Fruit fly (Drosophila melanogaster) whole organism, embryonic: Measurements from ENCODE around the gene CG1309.

ENCODE experiments used
- CG11398 ChIP-seq: fragments of 200-800 bp; sonication (Bioruptor generic); optimal IDR thresholded peaks from 2 replicates; lab custom pipeline; 2016; ENCODE audit warnings: missing biosample characterization, missing genetic modification characterization
- CG14667 ChIP-seq: fragments of 200-800 bp; sonication (Bioruptor generic); IDR thresholded peaks from 2 replicates; pipeline ENCODE4 v1.3.6; 2022; ENCODE audit warnings: missing biosample characterization, missing genetic modification characterization
- CG17385 ChIP-seq: fragments of 200-800 bp; sonication (Bioruptor generic); optimal IDR thresholded peaks from 3 replicates; lab custom pipeline; 2018; ENCODE audit warnings: missing biosample characterization, mild to moderate bottlenecking, missing genetic modification characterization
- CG30403 ChIP-seq: fragments of 200-800 bp; sonication (Bioruptor generic); optimal IDR thresholded peaks from 3 replicates; lab custom pipeline; 2016; ENCODE audit warnings: missing biosample characterization, missing genetic modification characterization
- CG9817 ChIP-seq: fragments of 200-800 bp; sonication (Bioruptor generic); optimal IDR thresholded peaks from 2 replicates; lab custom pipeline; 2018; ENCODE audit warnings: missing biosample characterization, mild to moderate bottlenecking, missing genetic modification characterization, moderate library complexity
- ERR ChIP-seq: fragments of 200-800 bp; sonication (Bioruptor generic); optimal IDR thresholded peaks from 2 replicates; lab custom pipeline; 2016; ENCODE audit warnings: missing biosample characterization, missing genetic modification characterization
- Oaz ChIP-seq: fragments of 200-800 bp; sonication (Bioruptor generic); IDR thresholded peaks from 2 replicates; pipeline ENCODE4 v1.3.6; 2022; ENCODE audit warnings: missing biosample characterization, missing genetic modification characterization
- br ChIP-seq: fragments of >200 bp; optimal IDR thresholded peaks from 2 replicates; lab custom pipeline; 2017
- hkb ChIP-seq, 2 experiments: fragments of 200-800 bp in 1 of 2; fragments of >200 bp in 1 of 2; sonication (Bioruptor generic) in 1 of 2; IDR thresholded peaks in 1 of 2; optimal IDR thresholded peaks in 1 of 2; 2 replicates each; pipeline versions ENCODE4 v1.3.6 to Lab custom; 2017 to 2022; ENCODE audit warnings: missing biosample characterization in 1 of 2, missing genetic modification characterization in 1 of 2
- luna ChIP-seq: fragments of 200-800 bp; sonication (Bioruptor generic); optimal IDR thresholded peaks from 2 replicates; lab custom pipeline; 2016; ENCODE audit warnings: missing biosample characterization, missing genetic modification characterization
- wdn ChIP-seq: fragments of 200-800 bp; sonication (Bioruptor generic); IDR thresholded peaks from 2 replicates; pipeline ENCODE4 v1.3.6; 2022; ENCODE audit warnings: missing biosample characterization, missing genetic modification characterization

DNA sequence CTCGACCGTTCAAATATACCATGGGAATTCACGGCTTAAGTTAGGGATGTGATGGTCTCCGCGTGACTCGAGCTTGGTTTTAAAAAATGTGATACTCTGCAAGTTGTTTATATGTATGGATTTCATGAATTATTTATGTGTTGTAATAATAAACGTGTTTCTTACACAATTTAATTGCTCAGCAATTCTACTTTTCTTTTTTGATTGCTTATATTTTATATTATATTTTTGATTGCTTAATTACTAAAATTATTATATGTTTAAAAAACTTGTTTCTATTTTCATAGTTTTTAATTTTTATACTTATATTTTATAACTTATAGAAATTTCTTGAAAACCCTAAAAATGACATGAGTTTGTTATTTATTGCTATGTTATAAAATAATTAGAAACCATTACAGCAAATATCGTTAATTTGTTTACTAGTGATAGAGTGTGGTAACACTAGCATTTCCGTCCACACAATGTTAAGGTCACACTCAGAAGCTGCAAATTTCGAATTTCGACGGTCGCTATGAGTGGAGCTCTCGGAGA lies 4.9 kb upstream of the CG1309 start, which contains the start of the genes ago and CG1265:
- TF ChIP-seq CG9817 (tag; lab: Kevin White, UChicago) (peak; percentile 61), CG30403 (GFP tag; lab: Kevin White, UChicago) (peak; percentile 64), CG17385 (peak; percentile 35), CG14667 (peak; percentile 46; the same call in 1 of the 2 replicates), luna (GFP tag; lab: Kevin White, UChicago) (no peak), Oaz (GFP tag; lab: Robert Waterston, UW) (0 out of 2 replicates have a peak, but pooled peaks have one; percentile 11), wdn (GFP tag; lab: Robert Waterston, UW) (no peak), ERR (GFP tag; lab: Kevin White, UChicago) (no peak), hkb (optimal IDR thresholded peaks at IDR 0.05; lab: Kevin White, UChicago) (no peak), hkb (GFP tag; IDR thresholded peaks at IDR 0.05; lab: Robert Waterston, UW) (no peak), CG11398 (GFP tag; lab: Kevin White, UChicago) (no peak), br (lab: Kevin White, UChicago) (no peak)
